Fruit fly (Drosophila melanogaster) whole organism, embryonic: Measurements from ENCODE around the gene CG1986.

Source experiments
- Awh ChIP-seq: fragments of 200-800 bp; sonication (Bioruptor generic); IDR thresholded peaks from 2 replicates; pipeline ENCODE4, ENCODE4 v1.3.6; 2022; ENCODE audit warnings: missing biosample characterization, missing genetic modification characterization
- CG10267 ChIP-seq: fragments of 200-800 bp; sonication (Bioruptor generic); optimal IDR thresholded peaks from 2 replicates; lab custom pipeline; 2018; ENCODE audit warnings: missing biosample characterization, mild to moderate bottlenecking, missing genetic modification characterization, moderate library complexity
- CG11504 ChIP-seq: fragments of 200-800 bp; sonication (Bioruptor generic); optimal IDR thresholded peaks from 3 replicates; lab custom pipeline; 2019; ENCODE audit warnings: missing biosample characterization, mild to moderate bottlenecking, missing genetic modification characterization, moderate library complexity
- CG13775 ChIP-seq: fragments of 200-800 bp; sonication (Bioruptor generic); optimal IDR thresholded peaks from 3 replicates; lab custom pipeline; 2017; ENCODE audit warnings: missing biosample characterization, mild to moderate bottlenecking, missing genetic modification characterization
- CG13894 ChIP-seq: fragments of 200-800 bp; sonication (Bioruptor generic); optimal IDR thresholded peaks from 3 replicates; lab custom pipeline; 2018; ENCODE audit warnings: missing biosample characterization, mild to moderate bottlenecking, missing genetic modification characterization, moderate library complexity
- CG14441 ChIP-seq: fragments of 200-800 bp; sonication (Bioruptor generic); IDR thresholded peaks from 2 replicates; pipeline ENCODE4 v1.3.6; 2022; ENCODE audit warnings: missing biosample characterization, missing genetic modification characterization
- CG1602 ChIP-seq: fragments of 200-800 bp; sonication (Bioruptor generic); optimal IDR thresholded peaks from 3 replicates; lab custom pipeline; 2016; ENCODE audit warnings: missing biosample characterization, missing genetic modification characterization
- CG1603 ChIP-seq: fragments of 200-800 bp; sonication (Bioruptor generic); optimal IDR thresholded peaks from 2 replicates; lab custom pipeline; 2019; ENCODE audit warnings: missing biosample characterization, mild to moderate bottlenecking, missing genetic modification characterization, moderate library complexity
- CG1647 ChIP-seq: fragments of 200-800 bp; sonication (Bioruptor generic); optimal IDR thresholded peaks from 3 replicates; lab custom pipeline; 2016; ENCODE audit warnings: missing biosample characterization, missing genetic modification characterization
- CG3065 ChIP-seq: fragments of 200-800 bp; sonication (Bioruptor generic); optimal IDR thresholded peaks from 2 replicates; lab custom pipeline; 2016; ENCODE audit warnings: missing biosample characterization, missing genetic modification characterization
- CG32767 ChIP-seq: fragments of 200-800 bp; sonication (Bioruptor generic); IDR thresholded peaks from 2 replicates; pipeline ENCODE4 v1.3.6; 2022; ENCODE audit warnings: missing biosample characterization, missing genetic modification characterization
- CG33557 ChIP-seq: fragments of 200-800 bp; sonication (Bioruptor generic); optimal IDR thresholded peaks from 2 replicates; lab custom pipeline; 2019; ENCODE audit warnings: missing biosample characterization, mild to moderate bottlenecking, missing genetic modification characterization, moderate library complexity
- CG3995 ChIP-seq: fragments of 200-800 bp; sonication (Bioruptor generic); optimal IDR thresholded peaks from 3 replicates; lab custom pipeline; 2016; ENCODE audit warnings: missing biosample characterization, missing genetic modification characterization
- CG4730 ChIP-seq: fragments of 200-800 bp; sonication (Bioruptor generic); IDR thresholded peaks from 2 replicates; pipeline ENCODE4 v1.3.6; 2022; ENCODE audit warnings: missing biosample characterization, missing genetic modification characterization
- CG6175 ChIP-seq: fragments of 200-800 bp; sonication (Bioruptor generic); IDR thresholded peaks from 3 replicates; pipeline ENCODE4 v1.3.6; 2022; ENCODE audit warnings: missing biosample characterization, missing genetic modification characterization
- CG8281 ChIP-seq: fragments of 200-800 bp; sonication (Bioruptor generic); optimal IDR thresholded peaks from 2 replicates; lab custom pipeline; 2018; ENCODE audit warnings: missing biosample characterization, mild to moderate bottlenecking, missing genetic modification characterization, moderate library complexity
- CG8290 ChIP-seq, 3 experiments: fragments of 200-800 bp; sonication (Bioruptor generic); optimal IDR thresholded peaks; 2 replicates each; lab custom pipeline; 2016 to 2019; ENCODE audit warnings: missing biosample characterization in 3 of 3, missing genetic modification characterization in 3 of 3, mild to moderate bottlenecking in 2 of 3, moderate library complexity in 1 of 3
- CG8765 ChIP-seq: fragments of 200-800 bp; sonication (Bioruptor generic); IDR thresholded peaks from 2 replicates; pipeline ENCODE4 v1.3.6; 2022; ENCODE audit warnings: missing biosample characterization, missing genetic modification characterization
- CG9876 ChIP-seq: fragments of 200-800 bp; sonication (Bioruptor generic); optimal IDR thresholded peaks from 2 replicates; lab custom pipeline; 2016; ENCODE audit warnings: missing biosample characterization, missing genetic modification characterization
- D19B ChIP-seq: fragments of 200-800 bp; sonication (Bioruptor generic); optimal IDR thresholded peaks from 2 replicates; lab custom pipeline; 2017; ENCODE audit warnings: missing biosample characterization, mild to moderate bottlenecking, missing genetic modification characterization
- Fer1 ChIP-seq: fragments of 200-800 bp; sonication (Bioruptor generic); optimal IDR thresholded peaks from 2 replicates; lab custom pipeline; 2017; ENCODE audit warnings: missing biosample characterization, mild to moderate bottlenecking, missing genetic modification characterization
- GATAe ChIP-seq: fragments of 200-800 bp; sonication (Bioruptor generic); conservative IDR thresholded peaks from 2 replicates; pipeline ENCODE4 v1.3.6; 2022; ENCODE audit warnings: missing biosample characterization, missing genetic modification characterization
- Gug ChIP-seq: fragments of 200-800 bp; sonication (Bioruptor generic); IDR thresholded peaks from 4 replicates; pipeline ENCODE4 v1.3.6; 2022; ENCODE audit warnings: missing biosample characterization, missing genetic modification characterization
- Hmx ChIP-seq: fragments of 200-800 bp; sonication (Bioruptor generic); optimal IDR thresholded peaks from 2 replicates; lab custom pipeline; 2016; ENCODE audit warnings: missing biosample characterization, missing genetic modification characterization
- MTF-1 ChIP-seq: fragments of 200-800 bp; sonication (Bioruptor generic); optimal IDR thresholded peaks from 2 replicates; lab custom pipeline; 2018; ENCODE audit warnings: missing biosample characterization, mild to moderate bottlenecking, missing genetic modification characterization, borderline replicate concordance
- NC2α ChIP-seq: fragments of 200-800 bp; sonication (Bioruptor generic); optimal IDR thresholded peaks from 2 replicates; lab custom pipeline; 2016; ENCODE audit warnings: missing biosample characterization, missing genetic modification characterization
- Nf-YB ChIP-seq: fragments of 200-800 bp; sonication (Bioruptor generic); optimal IDR thresholded peaks from 3 replicates; lab custom pipeline; 2019; ENCODE audit warnings: missing biosample characterization, mild to moderate bottlenecking, missing genetic modification characterization, moderate library complexity
- Poxn ChIP-seq: fragments of 200-800 bp; sonication (Bioruptor generic); IDR thresholded peaks from 2 replicates; pipeline ENCODE4 v1.3.6; 2022; ENCODE audit warnings: missing biosample characterization, missing genetic modification characterization
- Vsx1 ChIP-seq: fragments of 200-800 bp; sonication (Bioruptor generic); optimal IDR thresholded peaks from 2 replicates; lab custom pipeline; 2017; ENCODE audit warnings: missing biosample characterization, mild to moderate bottlenecking, missing genetic modification characterization, missing genetic modification reagents
- br ChIP-seq: fragments of >200 bp; optimal IDR thresholded peaks from 2 replicates; lab custom pipeline; 2017
- btn ChIP-seq: fragments of 200-800 bp; sonication (Bioruptor generic); optimal IDR thresholded peaks from 2 replicates; lab custom pipeline; 2016; ENCODE audit warnings: missing biosample characterization, missing genetic modification characterization
- chm ChIP-seq: fragments of 200-800 bp; sonication (Bioruptor generic); IDR thresholded peaks from 2 replicates; pipeline ENCODE4 v1.3.6; 2022; ENCODE audit warnings: missing biosample characterization, missing genetic modification characterization
- croc ChIP-seq: fragments of 200-800 bp; sonication (Bioruptor generic); conservative IDR thresholded peaks from 3 replicates; pipeline ENCODE4 v1.3.6; 2022; ENCODE audit warnings: missing biosample characterization, missing genetic modification characterization
- cwo ChIP-seq: fragments of 200-800 bp; sonication (Bioruptor generic); optimal IDR thresholded peaks from 3 replicates; lab custom pipeline; 2017; ENCODE audit warnings: missing biosample characterization, missing genetic modification characterization, mild to moderate bottlenecking, moderate library complexity, missing genetic modification reagents
- danr ChIP-seq: fragments of 200-800 bp; sonication (Bioruptor generic); IDR thresholded peaks from 2 replicates; pipeline ENCODE4 v1.3.6; 2022; ENCODE audit warnings: missing biosample characterization, missing genetic modification characterization
- dmrt99B ChIP-seq: fragments of 200-800 bp; sonication (Bioruptor generic); optimal IDR thresholded peaks from 2 replicates; lab custom pipeline; 2018; ENCODE audit warnings: missing biosample characterization, mild to moderate bottlenecking, missing genetic modification characterization, moderate library complexity
- fu2 ChIP-seq: fragments of 200-800 bp; sonication (Bioruptor generic); optimal IDR thresholded peaks from 2 replicates; lab custom pipeline; 2016; ENCODE audit warnings: missing biosample characterization, missing genetic modification characterization
- insv ChIP-seq, 2 experiments: fragments of 200-800 bp; sonication (Bioruptor generic); optimal IDR thresholded peaks; 3 replicates each; lab custom pipeline; 2016 to 2018; ENCODE audit warnings: missing biosample characterization in 2 of 2, missing genetic modification characterization in 2 of 2
- lilli ChIP-seq: fragments of 200-800 bp; sonication (Bioruptor generic); optimal IDR thresholded peaks from 3 replicates; lab custom pipeline; 2016; ENCODE audit warnings: missing biosample characterization, missing genetic modification characterization
- mirr ChIP-seq: fragments of 200-800 bp; sonication (Bioruptor generic); optimal IDR thresholded peaks from 3 replicates; lab custom pipeline; 2018; ENCODE audit warnings: missing biosample characterization, mild to moderate bottlenecking, missing genetic modification characterization
- oc ChIP-seq: fragments of 200-800 bp; sonication (Bioruptor generic); optimal IDR thresholded peaks from 2 replicates; lab custom pipeline; 2018; ENCODE audit warnings: missing biosample characterization, mild to moderate bottlenecking, missing genetic modification characterization, moderate library complexity
- org-1 ChIP-seq: fragments of 200-800 bp; sonication (Bioruptor generic); optimal IDR thresholded peaks from 2 replicates; lab custom pipeline; 2017; ENCODE audit warnings: missing biosample characterization, missing genetic modification characterization
- phol ChIP-seq: fragments of 200-800 bp; sonication (Bioruptor generic); optimal IDR thresholded peaks from 3 replicates; lab custom pipeline; 2018; ENCODE audit warnings: missing biosample characterization, mild to moderate bottlenecking, missing genetic modification characterization, moderate library complexity
- salm ChIP-seq: fragments of 200-800 bp; sonication (Bioruptor generic); optimal IDR thresholded peaks from 2 replicates; lab custom pipeline; 2018; ENCODE audit warnings: missing biosample characterization, mild to moderate bottlenecking, missing genetic modification characterization
- so ChIP-seq: fragments of 200-800 bp; sonication (Bioruptor generic); IDR thresholded peaks from 3 replicates; pipeline ENCODE4 v1.3.6; 2022; ENCODE audit warnings: missing biosample characterization, missing genetic modification characterization
- sug ChIP-seq: fragments of 200-800 bp; optimal IDR thresholded peaks from 2 replicates; lab custom pipeline; 2019; ENCODE audit warnings: missing biosample characterization, mild to moderate bottlenecking, missing genetic modification characterization, moderate library complexity
- tin ChIP-seq: fragments of 200-800 bp; sonication (Bioruptor generic); optimal IDR thresholded peaks from 3 replicates; lab custom pipeline; 2016; ENCODE audit warnings: missing biosample characterization, missing genetic modification characterization
- trh ChIP-seq: fragments of 200-800 bp; sonication (Bioruptor generic); optimal IDR thresholded peaks from 2 replicates; lab custom pipeline; 2016; ENCODE audit warnings: missing biosample characterization, missing genetic modification characterization
- usp ChIP-seq: fragments of >200 bp; optimal IDR thresholded peaks from 2 replicates; lab custom pipeline; 2017; ENCODE audit warnings: missing biosample characterization, missing genetic modification characterization
- zen ChIP-seq: fragments of 200-800 bp; sonication (Bioruptor generic); optimal IDR thresholded peaks from 3 replicates; lab custom pipeline; 2018; ENCODE audit warnings: missing biosample characterization, mild to moderate bottlenecking, missing genetic modification characterization, moderate library complexity
- zfh1 ChIP-seq: fragments of 200-800 bp; sonication (Bioruptor generic); IDR thresholded peaks from 3 replicates; pipeline ENCODE4 v1.3.6; 2022; ENCODE audit warnings: missing biosample characterization, missing genetic modification characterization

Gene CG1986

dm6 chrX:9868510-9869248 lies 42.2 kb downstream of the CG1986 start, which contains the start of gene CG45060 (continued):
- no peak for TF ChIP-seq dmrt99B (tag; lab: Kevin White, UChicago)
- no peak for TF ChIP-seq usp
- no peak for TF ChIP-seq CG1603 (tag; lab: Kevin White, UChicago)
- no peak for TF ChIP-seq lilli (GFP tag; lab: Kevin White, UChicago)
- no peak for TF ChIP-seq MTF-1 (GFP tag; lab: Kevin White, UChicago)
- TF ChIP-seq CG9876 (GFP tag; lab: Kevin White, UChicago) = no peak
- no peak for TF ChIP-seq CG1647 (GFP tag; lab: Kevin White, UChicago)
- TF ChIP-seq CG8765 = no peak
- TF ChIP-seq CG3065 = no peak
- TF ChIP-seq zfh1 (GFP tag; lab: Robert Waterston, UW) = no peak
- peak; percentile 82 for TF ChIP-seq Nf-YB (GFP tag; lab: Kevin White, UChicago)
- no peak for TF ChIP-seq salm (tag; lab: Kevin White, UChicago)
- no peak for TF ChIP-seq btn (GFP tag; lab: Kevin White, UChicago)
- TF ChIP-seq CG3995 (GFP tag; lab: Kevin White, UChicago) = peak; percentile 14
- TF ChIP-seq sug (tag; lab: Kevin White, UChicago) = peak; percentile 95
- 0 out of 3 replicates have a peak, but pooled peaks have one; percentile 28 for TF ChIP-seq CG6175 (GFP tag; lab: Robert Waterston, UW)
- TF ChIP-seq oc (tag; lab: Kevin White, UChicago) = no peak
- no peak for TF ChIP-seq Gug (GFP tag; lab: Robert Waterston, UW)
- no peak for TF ChIP-seq danr (GFP tag; lab: Robert Waterston, UW)
- no peak for TF ChIP-seq CG13894 (tag; lab: Kevin White, UChicago)
- no peak for TF ChIP-seq D19B (GFP tag; lab: Kevin White, UChicago)
- no peak for TF ChIP-seq CG11504
- no peak for TF ChIP-seq Hmx (GFP tag; lab: Kevin White, UChicago)
- TF ChIP-seq chm (GFP tag; lab: Robert Waterston, UW) = no peak
- TF ChIP-seq so (GFP tag; lab: Robert Waterston, UW) = no peak
- TF ChIP-seq CG8281 = no peak
- TF ChIP-seq croc (GFP tag; lab: Robert Waterston, UW) = no peak
- no peak for TF ChIP-seq CG32767 (GFP tag; lab: Robert Waterston, UW)
- TF ChIP-seq Awh (GFP tag; lab: Robert Waterston, UW) = no peak
- no peak for TF ChIP-seq CG13775 (GFP tag; lab: Kevin White, UChicago)
- TF ChIP-seq CG1602 (GFP tag; lab: Kevin White, UChicago) = no peak
- TF ChIP-seq Vsx1 (GFP tag; lab: Kevin White, UChicago) = no peak
- peak; percentile 38 for TF ChIP-seq mirr (GFP tag; lab: Kevin White, UChicago)
- no peak for TF ChIP-seq CG10267 (tag; lab: Kevin White, UChicago)
- TF ChIP-seq fu2 (GFP tag; lab: Kevin White, UChicago) = no peak
- TF ChIP-seq CG14441 (GFP tag; lab: Robert Waterston, UW) = no peak
- TF ChIP-seq CG33557 (GFP tag; lab: Kevin White, UChicago) = no peak
- TF ChIP-seq org-1 (GFP tag; lab: Kevin White, UChicago) = no peak
- TF ChIP-seq zen (tag; lab: Kevin White, UChicago) = no peak
- TF ChIP-seq cwo (GFP tag; lab: Kevin White, UChicago) = peak; percentile 26
- no peak for TF ChIP-seq br (lab: Kevin White, UChicago)
- no peak for TF ChIP-seq tin (GFP tag; lab: Kevin White, UChicago)
- TF ChIP-seq trh = no peak
- TF ChIP-seq Fer1 (GFP tag; lab: Kevin White, UChicago) = peak; percentile 15
- TF ChIP-seq insv (GFP tag; optimal IDR thresholded peaks at IDR 0.05; lab: Kevin White, UChicago) = no peak
- TF ChIP-seq CG8290 (GFP tag; optimal IDR thresholded peaks at IDR 0.05; lab: Kevin White, UChicago) = no peak
- peak in 1 of 2 experiments; percentile 33 for TF ChIP-seq CG8290 (tag; optimal IDR thresholded peaks at IDR 0.05; lab: Kevin White, UChicago)
- no peak for TF ChIP-seq phol
- no peak for TF ChIP-seq CG4730
- peak; percentile 91 for TF ChIP-seq GATAe
- no peak for TF ChIP-seq NC2α (GFP tag; lab: Kevin White, UChicago)
- TF ChIP-seq Poxn (GFP tag; lab: Robert Waterston, UW) = no peak
